Fruit fly (Drosophila melanogaster) whole organism, embryonic: ENCODE results near the gene Gdh.

Experiments used
- Atf-2 ChIP-seq: fragments of 200-800 bp; sonication (Bioruptor generic); optimal IDR thresholded peaks from 2 replicates; lab custom pipeline; 2016; ENCODE audit warnings: missing biosample characterization, missing genetic modification characterization
- Bdp1 ChIP-seq: fragments of 200-800 bp; sonication (Bioruptor generic); optimal IDR thresholded peaks from 3 replicates; lab custom pipeline; 2016; ENCODE audit warnings: missing biosample characterization, missing genetic modification characterization
- CG10431 ChIP-seq: fragments of 200-800 bp; sonication (Bioruptor generic); optimal IDR thresholded peaks from 3 replicates; lab custom pipeline; 2018; ENCODE audit warnings: missing biosample characterization, mild to moderate bottlenecking, missing genetic modification characterization
- CG11093 ChIP-seq: fragments of 200-800 bp; sonication (Bioruptor generic); IDR thresholded peaks from 3 replicates; pipeline ENCODE4 v1.3.6; 2022; ENCODE audit warnings: missing biosample characterization, missing genetic modification characterization
- CG11723 ChIP-seq: fragments of 200-800 bp; sonication (Bioruptor generic); optimal IDR thresholded peaks from 2 replicates; lab custom pipeline; 2017; ENCODE audit warnings: missing biosample characterization, mild to moderate bottlenecking, missing genetic modification characterization
- CG17612 ChIP-seq: fragments of 200-800 bp; sonication (Bioruptor generic); IDR thresholded peaks from 2 replicates; pipeline ENCODE4 v1.3.6; 2022; ENCODE audit warnings: missing biosample characterization, missing genetic modification characterization
- CG18764 ChIP-seq: fragments of 200-800 bp; sonication (Bioruptor generic); optimal IDR thresholded peaks from 3 replicates; lab custom pipeline; 2016; ENCODE audit warnings: missing biosample characterization, missing genetic modification characterization
- CG2120 ChIP-seq: fragments of 200-800 bp; sonication (Bioruptor generic); optimal IDR thresholded peaks from 3 replicates; lab custom pipeline; 2016; ENCODE audit warnings: missing biosample characterization, missing genetic modification characterization
- CG3163 ChIP-seq: fragments of 200-800 bp; sonication (Bioruptor generic); optimal IDR thresholded peaks from 3 replicates; lab custom pipeline; 2016; ENCODE audit warnings: missing biosample characterization, missing genetic modification characterization
- CG3281 ChIP-seq: fragments of 200-800 bp; sonication (Bioruptor generic); optimal IDR thresholded peaks from 3 replicates; lab custom pipeline; 2017; ENCODE audit warnings: missing biosample characterization, mild to moderate bottlenecking, missing genetic modification characterization
- CG4404 ChIP-seq: fragments of 200-800 bp; sonication (Bioruptor generic); IDR thresholded peaks from 2 replicates; pipeline ENCODE4 v1.3.6; 2022; ENCODE audit warnings: missing biosample characterization, missing genetic modification characterization
- CG4707 ChIP-seq: fragments of 200-800 bp; sonication (Bioruptor generic); optimal IDR thresholded peaks from 2 replicates; lab custom pipeline; 2018; ENCODE audit warnings: missing biosample characterization, mild to moderate bottlenecking, missing genetic modification characterization, moderate library complexity
- CG6813 ChIP-seq: fragments of 200-800 bp; sonication (Bioruptor generic); optimal IDR thresholded peaks from 2 replicates; lab custom pipeline; 2017; ENCODE audit warnings: missing biosample characterization, missing genetic modification characterization, mild to moderate bottlenecking, moderate library complexity, missing genetic modification reagents
- CG7271 ChIP-seq: fragments of 200-800 bp; sonication (Bioruptor generic); optimal IDR thresholded peaks from 2 replicates; lab custom pipeline; 2018; ENCODE audit warnings: missing biosample characterization, mild to moderate bottlenecking, missing genetic modification characterization, moderate library complexity
- CG7987 ChIP-seq: fragments of 200-800 bp; sonication (Bioruptor generic); optimal IDR thresholded peaks from 2 replicates; lab custom pipeline; 2018; ENCODE audit warnings: missing biosample characterization, mild to moderate bottlenecking, missing genetic modification characterization, moderate library complexity
- CG9437 ChIP-seq: fragments of 200-800 bp; sonication (Bioruptor generic); optimal IDR thresholded peaks from 2 replicates; lab custom pipeline; 2018; ENCODE audit warnings: missing biosample characterization, mild to moderate bottlenecking, missing genetic modification characterization
- CG9817 ChIP-seq: fragments of 200-800 bp; sonication (Bioruptor generic); optimal IDR thresholded peaks from 2 replicates; lab custom pipeline; 2018; ENCODE audit warnings: missing biosample characterization, mild to moderate bottlenecking, missing genetic modification characterization, moderate library complexity
- CG9932 ChIP-seq: fragments of 200-800 bp; sonication (Bioruptor generic); IDR thresholded peaks from 2 replicates; pipeline ENCODE4 v1.3.6; 2022; ENCODE audit warnings: missing biosample characterization, missing genetic modification characterization
- CoRest ChIP-seq: fragments of 200-800 bp; sonication (Bioruptor generic); optimal IDR thresholded peaks from 3 replicates; lab custom pipeline; 2018; ENCODE audit warnings: missing biosample characterization, mild to moderate bottlenecking, missing genetic modification characterization, moderate library complexity
- D ChIP-seq, 2 experiments: fragments of 200-800 bp in 1 of 2; fragments of >200 bp in 1 of 2; sonication (Bioruptor generic) in 1 of 2; optimal IDR thresholded peaks; 2 replicates in 1 of 2; 3 replicates in 1 of 2; lab custom pipeline; 2017; ENCODE audit warnings: mild to moderate bottlenecking in 1 of 2, missing biosample characterization in 1 of 2, missing genetic modification characterization in 1 of 2, missing genetic modification reagents in 1 of 2
- Hr39 ChIP-seq: fragments of >200 bp; optimal IDR thresholded peaks from 2 replicates; lab custom pipeline; 2017
- Lim3 ChIP-seq: fragments of 200-800 bp; sonication (Bioruptor generic); IDR thresholded peaks from 2 replicates; pipeline ENCODE4 v1.3.6; 2022; ENCODE audit warnings: missing biosample characterization, missing genetic modification characterization
- MESR4 ChIP-seq: fragments of 200-800 bp; sonication (Bioruptor generic); optimal IDR thresholded peaks from 2 replicates; lab custom pipeline; 2018; ENCODE audit warnings: missing biosample characterization, mild to moderate bottlenecking, missing genetic modification characterization, moderate library complexity
- Ravus ChIP-seq: fragments of 200-800 bp; sonication (Bioruptor generic); IDR thresholded peaks from 2 replicates; pipeline ENCODE4 v1.3.6; 2022; ENCODE audit warnings: missing biosample characterization, missing genetic modification characterization
- Rfx ChIP-seq: fragments of 200-800 bp; sonication (Bioruptor generic); IDR thresholded peaks from 2 replicates; pipeline ENCODE4 v1.3.6; 2022; ENCODE audit warnings: missing biosample characterization, missing genetic modification characterization
- Rx ChIP-seq: fragments of 200-800 bp; sonication (Bioruptor generic); IDR thresholded peaks from 2 replicates; pipeline ENCODE4 v1.3.6; 2022; ENCODE audit warnings: missing biosample characterization, missing genetic modification characterization
- Stat92E ChIP-seq, 3 experiments: fragments of >200 bp in 2 of 3; fragments of 200-800 bp in 1 of 3; sonication (Bioruptor generic) in 1 of 3; optimal IDR thresholded peaks; 2 replicates each; lab custom pipeline; 2017 to 2019; ENCODE audit warnings: missing biosample characterization in 3 of 3, missing genetic modification characterization in 3 of 3, mild to moderate bottlenecking in 1 of 3, moderate library complexity in 1 of 3
- Xrp1 ChIP-seq: fragments of 200-800 bp; sonication (Bioruptor generic); IDR thresholded peaks from 2 replicates; pipeline ENCODE4 v1.3.6; 2022; ENCODE audit warnings: missing biosample characterization, missing genetic modification characterization
- ara ChIP-seq: fragments of 200-800 bp; sonication (Bioruptor generic); IDR thresholded peaks from 2 replicates; pipeline ENCODE4 v1.3.6; 2022; ENCODE audit warnings: missing biosample characterization, missing genetic modification characterization
- ash1 ChIP-seq: fragments of 200-800 bp; sonication (Bioruptor generic); optimal IDR thresholded peaks from 2 replicates; lab custom pipeline; 2018; ENCODE audit warnings: missing biosample characterization, mild to moderate bottlenecking, missing genetic modification characterization
- az2 ChIP-seq: fragments of 200-800 bp; sonication (Bioruptor generic); optimal IDR thresholded peaks from 3 replicates; lab custom pipeline; 2016; ENCODE audit warnings: missing biosample characterization, missing genetic modification characterization
- bowl ChIP-seq: fragments of 200-800 bp; sonication (Bioruptor generic); IDR thresholded peaks from 2 replicates; pipeline ENCODE4 v1.3.6; 2022; ENCODE audit warnings: missing biosample characterization, missing genetic modification characterization
- caup ChIP-seq: fragments of 200-800 bp; sonication (Bioruptor generic); optimal IDR thresholded peaks from 3 replicates; lab custom pipeline; 2017; ENCODE audit warnings: missing biosample characterization, mild to moderate bottlenecking, missing genetic modification characterization, moderate library complexity; ENCODE audit not compliant: severe bottlenecking
- cg ChIP-seq: fragments of 200-800 bp; sonication (Bioruptor generic); optimal IDR thresholded peaks from 3 replicates; lab custom pipeline; 2019; ENCODE audit warnings: missing biosample characterization, mild to moderate bottlenecking, missing genetic modification characterization, moderate library complexity
- corto ChIP-seq: fragments of 200-800 bp; sonication (Bioruptor generic); optimal IDR thresholded peaks from 2 replicates; lab custom pipeline; 2016; ENCODE audit warnings: missing biosample characterization, mild to moderate bottlenecking, missing genetic modification characterization, moderate library complexity
- dysf ChIP-seq: fragments of 200-800 bp; sonication (Bioruptor generic); IDR thresholded peaks from 3 replicates; pipeline ENCODE4 v1.3.6; 2022; ENCODE audit warnings: missing biosample characterization, missing genetic modification characterization
- ems ChIP-seq: fragments of 200-800 bp; sonication (Bioruptor generic); optimal IDR thresholded peaks from 3 replicates; lab custom pipeline; 2016; ENCODE audit warnings: missing biosample characterization, missing genetic modification characterization
- gsb ChIP-seq: fragments of 200-800 bp; sonication (Bioruptor generic); IDR thresholded peaks from 2 replicates; pipeline ENCODE4 v1.3.6; 2022; ENCODE audit warnings: missing biosample characterization, missing genetic modification characterization
- hbn ChIP-seq: fragments of 200-800 bp; sonication (Bioruptor generic); IDR thresholded peaks from 2 replicates; pipeline ENCODE4 v1.3.6; 2022; ENCODE audit warnings: missing biosample characterization, missing genetic modification characterization; ENCODE audit not compliant: partially characterized antibody
- lmd ChIP-seq: fragments of 200-800 bp; sonication (Bioruptor generic); IDR thresholded peaks from 2 replicates; pipeline ENCODE4 v1.3.6; 2022; ENCODE audit warnings: missing biosample characterization, missing genetic modification characterization
- nerfin-1 ChIP-seq: fragments of 200-800 bp; sonication (Bioruptor generic); optimal IDR thresholded peaks from 3 replicates; lab custom pipeline; 2019; ENCODE audit warnings: missing biosample characterization, mild to moderate bottlenecking, missing genetic modification characterization, moderate library complexity
- otp ChIP-seq: fragments of 200-800 bp; sonication (Bioruptor generic); IDR thresholded peaks from 3 replicates; pipeline ENCODE4, ENCODE4 v1.3.6; 2022; ENCODE audit warnings: missing biosample characterization, missing genetic modification characterization
- pan ChIP-seq, 4 experiments: fragments of >200 bp in 3 of 4; fragments of 200-800 bp in 1 of 4; sonication (Bioruptor generic) in 1 of 4; optimal IDR thresholded peaks in 3 of 4; IDR thresholded peaks in 1 of 4; 2 replicates each; pipeline versions ENCODE4 v1.3.6 to Lab custom; 2017 to 2022; ENCODE audit warnings: missing biosample characterization in 2 of 4, missing genetic modification characterization in 2 of 4, mixed read lengths in 1 of 4
- prd ChIP-seq, 3 experiments: fragments of >200 bp in 2 of 3; fragments of 200-800 bp in 1 of 3; sonication (Bioruptor generic) in 1 of 3; optimal IDR thresholded peaks in 2 of 3; IDR thresholded peaks in 1 of 3; 2 replicates in 2 of 3; 3 replicates in 1 of 3; pipeline versions ENCODE4 v1.3.6 to Lab custom; 2017 to 2022; ENCODE audit warnings: missing biosample characterization in 1 of 3, missing genetic modification characterization in 1 of 3
- pros ChIP-seq: fragments of 200-800 bp; sonication (Bioruptor generic); optimal IDR thresholded peaks from 3 replicates; lab custom pipeline; 2019; ENCODE audit warnings: missing biosample characterization, mild to moderate bottlenecking, missing genetic modification characterization, moderate library complexity
- vnd ChIP-seq: fragments of 200-800 bp; sonication (Bioruptor generic); IDR thresholded peaks from 3 replicates; pipeline ENCODE4 v1.3.6; 2022; ENCODE audit warnings: missing biosample characterization, missing genetic modification characterization; ENCODE audit not compliant: partially characterized antibody
- zf30C ChIP-seq: fragments of 200-800 bp; sonication (Bioruptor generic); optimal IDR thresholded peaks from 3 replicates; lab custom pipeline; 2018; ENCODE audit warnings: missing biosample characterization, mild to moderate bottlenecking, missing genetic modification characterization

Gdh gene

dm6 chr3R:23888273-23889220 lies 54.4 kb downstream of the Gdh start (continued):
- TF ChIP-seq CG6813 (GFP tag; lab: Kevin White, UChicago) (no peak), CG10431 (GFP tag; lab: Kevin White, UChicago) (no peak), zf30C (GFP tag; lab: Kevin White, UChicago) (peak; percentile 43), CG7987 (GFP tag; lab: Kevin White, UChicago) (no peak), CG9437 (GFP tag; lab: Kevin White, UChicago) (no peak), CG4707 (GFP tag; lab: Kevin White, UChicago) (no peak), Stat92E (GFP tag; optimal IDR thresholded peaks at IDR 0.05; lab: Kevin White, UChicago) (no peak), caup (GFP tag; lab: Kevin White, UChicago) (no peak), CG7271 (tag; lab: Kevin White, UChicago) (no peak), gsb (GFP tag; lab: Robert Waterston, UW) (no peak), Ravus (GFP tag; lab: Robert Waterston, UW) (no peak), CG17612 (GFP tag; lab: Robert Waterston, UW) (no peak), CoRest (tag; lab: Kevin White, UChicago) (no peak), Atf-2 (no peak), ems (GFP tag; lab: Kevin White, UChicago) (no peak), az2 (GFP tag; lab: Kevin White, UChicago) (no peak), pan (optimal IDR thresholded peaks at IDR 0.05; lab: Kevin White, UChicago) (no peak), pan (GFP tag; optimal IDR thresholded peaks at IDR 0.05 in 1 of 2, IDR thresholded peaks at IDR 0.05 in 1 of 2) (peak in 1 of 2 experiments; percentile 5), corto (peak; percentile 66), CG3281 (GFP tag; lab: Kevin White, UChicago) (no peak), dysf (GFP tag; lab: Robert Waterston, UW) (peak; percentile 46; the same call in 1 of the 3 replicates), CG9817 (no peak), cg (GFP tag; lab: Kevin White, UChicago) (no peak), vnd (GFP tag; lab: Robert Waterston, UW) (no peak), ara (no peak), otp (GFP tag; lab: Robert Waterston, UW) (no peak), D (optimal IDR thresholded peaks at IDR 0.05; lab: Kevin White, UChicago) (no peak), D (GFP tag; optimal IDR thresholded peaks at IDR 0.05; lab: Kevin White, UChicago) (no peak), Bdp1 (GFP tag; lab: Kevin White, UChicago) (no peak), CG11093 (no peak), nerfin-1 (peak; percentile 58), Xrp1 (GFP tag; lab: Robert Waterston, UW) (peak; percentile 50; the same call in 1 of the 2 replicates), CG9932 (peak; percentile 28; the same call in 1 of the 2 replicates), CG3163 (GFP tag; lab: Kevin White, UChicago) (no peak), hbn (no peak), CG18764 (no peak), Rx (GFP tag; lab: Robert Waterston, UW) (no peak), pros (GFP tag; lab: Kevin White, UChicago) (peak; percentile 28), CG11723 (GFP tag; lab: Kevin White, UChicago) (no peak), Lim3 (GFP tag; lab: Robert Waterston, UW) (no peak), bowl (GFP tag; lab: Robert Waterston, UW) (no peak), lmd (GFP tag; lab: Robert Waterston, UW) (peak; percentile 27; the same call in 1 of the 2 replicates), CG4404 (GFP tag; lab: Robert Waterston, UW) (no peak), Hr39 (no peak), Rfx (GFP tag; lab: Robert Waterston, UW) (peak; percentile 38), ash1 (GFP tag; lab: Kevin White, UChicago) (no peak), MESR4 (GFP tag; lab: Kevin White, UChicago) (no peak), prd (optimal IDR thresholded peaks at IDR 0.05; lab: Kevin White, UChicago) (no peak), prd (GFP tag; IDR thresholded peaks at IDR 0.05; lab: Robert Waterston, UW) (0 out of 3 replicates have a peak, but pooled peaks have one; percentile 23), CG2120 (GFP tag; lab: Kevin White, UChicago) (no peak)
